Worm (Caenorhabditis elegans) whole organism, L1 larva: ENCODE measurements around the gene C03G6.17.
"Not testable (repeated sequence)": the region's sequence is repeated elsewhere in the genome, so short reads cannot be mapped to it uniquely, and the experiment has no call there.

Source experiments
- Y116A8C.19 ChIP-seq: sonication (generic microtip); optimal IDR thresholded peaks from 2 replicates; lab custom pipeline; 2016; ENCODE audit warnings: missing compliant biosample characterization, missing genetic modification characterization, borderline replicate concordance
- aha-1 ChIP-seq: fragments of 150-350 bp; optimal IDR thresholded peaks from 2 replicates; lab custom pipeline; 2014; ENCODE audit warnings: missing biosample characterization, missing genetic modification characterization
- blmp-1 ChIP-seq: fragments of 150-350 bp; optimal IDR thresholded peaks from 2 replicates; lab custom pipeline; 2014; ENCODE audit warnings: missing biosample characterization, missing genetic modification characterization
- dpl-1 ChIP-seq, 3 experiments: fragments of 150-350 bp in 2 of 3; sonication (generic microtip) in 1 of 3; optimal IDR thresholded peaks; 2 replicates each; lab custom pipeline; 2014 to 2017; ENCODE audit warnings: missing biosample characterization in 3 of 3, missing genetic modification characterization in 3 of 3, missing genetic modification reagents in 3 of 3
- nhr-77 ChIP-seq: fragments of 150-350 bp; optimal IDR thresholded peaks from 2 replicates; lab custom pipeline; 2014; ENCODE audit warnings: missing biosample characterization, missing genetic modification characterization
- nhr-90 ChIP-seq: sonication (generic microtip); optimal IDR thresholded peaks from 2 replicates; lab custom pipeline; 2016; ENCODE audit warnings: mild to moderate bottlenecking, missing genetic modification characterization, missing compliant biosample characterization; ENCODE audit not compliant: poor library complexity
- tbx-2 ChIP-seq: sonication (generic microtip); optimal IDR thresholded peaks from 2 replicates; lab custom pipeline; 2016; ENCODE audit warnings: missing genetic modification characterization, missing compliant biosample characterization
- unc-62 ChIP-seq: fragments of 150-350 bp; optimal IDR thresholded peaks from 2 replicates; lab custom pipeline; 2014; ENCODE audit warnings: missing biosample characterization, missing genetic modification reagents, missing genetic modification characterization

ce11 chrV:7337218-7337617, 43.7 kb downstream of the C03G6.17 start, which contains the start of gene F10G2.7:
- TF ChIP-seq unc-62 (GFP tag; lab: Kevin White, UChicago); dpl-1 (GFP tag; optimal IDR thresholded peaks at IDR 0.05; lab: Kevin White, UChicago); blmp-1 (tag; lab: Kevin White, UChicago); nhr-90; Y116A8C.19; nhr-77 (tag; lab: Kevin White, UChicago); tbx-2 (tag; lab: Kevin White, UChicago); aha-1 (tag; lab: Kevin White, UChicago): not testable (repeated sequence)
